Fruit fly (Drosophila melanogaster) whole organism: ENCODE data around the gene CG3552.

ENCODE experiments used
- EcR ChIP-seq, 2 experiments: fragments of >200 bp; optimal IDR thresholded peaks; 2 replicates each; lab custom pipeline; 2017; ENCODE audit warnings: missing biosample characterization in 2 of 2, missing genetic modification characterization in 2 of 2, missing genetic modification reagents in 2 of 2
- pan ChIP-seq: fragments of >200 bp; optimal IDR thresholded peaks from 2 replicates; lab custom pipeline; 2017
- psq ChIP-seq: fragments of >200 bp; optimal IDR thresholded peaks from 2 replicates; lab custom pipeline; 2017
- usp ChIP-seq: fragments of >200 bp; optimal IDR thresholded peaks from 2 replicates; lab custom pipeline; 2017; ENCODE audit warnings: missing biosample characterization, missing genetic modification characterization, mixed read lengths

dm6 chr3L:9424528-9424911, 31.6 kb upstream of the CG3552 start:
- TF ChIP-seq usp (GFP tag; lab: Kevin White, UChicago) (no peak), psq (lab: Kevin White, UChicago) (no peak), pan (lab: Kevin White, UChicago) (no peak), EcR (GFP tag; optimal IDR thresholded peaks at IDR 0.05; lab: Kevin White, UChicago) (no peak)
